Worm (Caenorhabditis elegans): ENCODE measurements around the gene syf-2.
A peak's percentile ranks its signal among the peaks of the same experiment; 100 is the strongest.

syf-2 gene

DNA sequence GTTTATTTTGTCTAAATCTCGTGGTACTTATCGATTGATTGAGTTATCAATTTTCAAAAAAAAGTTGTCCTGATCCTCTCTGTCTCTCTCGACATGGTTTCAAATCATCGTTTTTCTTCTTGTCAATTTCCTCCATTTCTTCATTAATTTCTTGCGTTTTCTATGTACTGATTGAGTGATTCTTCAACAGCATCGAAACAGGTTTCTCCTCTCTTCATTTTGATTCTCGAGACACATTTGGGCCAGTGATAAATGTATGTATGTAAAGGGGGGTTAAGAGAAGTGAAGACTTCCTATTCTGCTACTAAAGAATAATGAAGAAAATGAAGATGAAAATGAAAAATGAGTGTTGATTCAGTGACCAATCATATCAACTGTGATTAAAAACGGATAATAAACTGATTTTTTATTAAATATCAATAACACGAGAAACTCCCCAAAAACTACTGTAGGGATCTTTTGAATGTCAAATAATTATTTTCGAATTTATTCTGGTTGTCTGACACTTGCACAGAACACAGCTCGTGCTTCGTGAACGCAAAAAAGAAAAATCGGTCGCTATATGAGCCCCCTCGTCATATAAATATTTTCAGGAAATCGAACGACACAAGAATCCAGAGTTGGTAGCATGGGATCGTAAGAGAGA is 41.3 kb upstream of the syf-2 start:
- peak; percentile 49 for TF ChIP-seq ceh-28 (tag; optimal IDR thresholded peaks at IDR 0.05)
- peak; percentile 58 for TF ChIP-seq nhr-25 (tag; optimal IDR thresholded peaks at IDR 0.05)
- no peak for TF ChIP-seq nhr-12 (tag; optimal IDR thresholded peaks at IDR 0.05)
- TF ChIP-seq ceh-16 (tag; optimal IDR thresholded peaks at IDR 0.05) = no peak
- TF ChIP-seq nhr-11 (tag; optimal IDR thresholded peaks at IDR 0.05) = no peak
- peak in 1 of 3 experiments; percentile 44 for TF ChIP-seq elt-3 (tag; optimal IDR thresholded peaks at IDR 0.05)
- no peak for TF ChIP-seq nhr-77 (tag; optimal IDR thresholded peaks at IDR 0.05)
- TF ChIP-seq nhr-23 (tag; optimal IDR thresholded peaks at IDR 0.05) = peak; percentile 68
- peak; percentile 5 for TF ChIP-seq lsy-12 (tag; optimal IDR thresholded peaks at IDR 0.05)

DNA sequence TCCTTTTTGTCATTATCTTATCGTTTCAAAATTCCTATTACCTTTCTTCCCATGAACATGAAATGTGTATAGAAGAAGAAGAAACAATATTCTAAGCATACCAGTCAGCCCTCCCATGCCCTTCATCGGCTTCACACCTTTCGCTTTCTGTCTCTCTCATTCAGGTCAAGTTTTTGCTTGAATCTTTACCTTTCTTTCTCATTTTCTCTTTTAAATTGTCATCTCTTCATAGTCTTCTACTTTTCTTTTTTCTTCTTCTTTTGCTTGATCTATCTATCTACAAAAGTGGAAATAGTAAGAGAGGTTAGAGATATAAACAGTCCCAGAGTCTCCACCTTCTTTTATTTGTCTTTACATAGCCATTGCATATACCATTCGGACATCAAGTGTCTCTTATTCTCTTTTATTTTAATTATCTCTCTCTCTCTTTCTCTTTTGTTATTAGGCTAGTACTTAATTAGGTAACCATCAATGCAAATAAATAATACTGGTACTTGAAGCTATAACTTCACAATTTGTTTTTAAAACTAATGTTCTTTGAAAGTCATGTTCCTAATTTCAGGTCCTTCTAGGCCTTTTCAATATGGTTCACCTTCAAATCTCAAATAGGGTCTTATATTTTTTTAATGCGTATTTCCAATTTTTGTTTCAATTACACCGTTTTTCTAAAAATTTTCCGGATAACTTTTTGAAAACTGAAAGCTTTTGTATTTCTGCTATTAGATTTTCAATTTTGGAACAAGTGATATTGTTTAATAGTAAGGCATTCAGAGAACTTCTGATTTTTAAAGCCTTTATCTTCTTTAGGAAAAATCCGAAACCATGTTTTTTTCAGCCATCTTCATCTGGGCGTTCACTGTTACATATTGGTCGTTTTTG is 39.7 kb upstream of the syf-2 start, which contains the start of gene dpy-31:
Gene dpy-31 (plus strand): TSS at position 829 of the 879 bp plus-strand sequence.
- TF ChIP-seq nhr-23 (tag; optimal IDR thresholded peaks at IDR 0.05) (peak; percentile 89), nhr-43 (tag; optimal IDR thresholded peaks at IDR 0.05; ENCODE audit: poor library complexity, severe bottlenecking) (peak; percentile 62), nhr-12 (tag; optimal IDR thresholded peaks at IDR 0.05) (no peak), nhr-25 (tag; optimal IDR thresholded peaks at IDR 0.05) (peak; percentile 80), elt-3 (tag; optimal IDR thresholded peaks at IDR 0.05) (peak in 1 of 3 experiments; percentile 47), sea-2 (GFP tag; optimal IDR thresholded peaks at IDR 0.05) (no peak)

DNA sequence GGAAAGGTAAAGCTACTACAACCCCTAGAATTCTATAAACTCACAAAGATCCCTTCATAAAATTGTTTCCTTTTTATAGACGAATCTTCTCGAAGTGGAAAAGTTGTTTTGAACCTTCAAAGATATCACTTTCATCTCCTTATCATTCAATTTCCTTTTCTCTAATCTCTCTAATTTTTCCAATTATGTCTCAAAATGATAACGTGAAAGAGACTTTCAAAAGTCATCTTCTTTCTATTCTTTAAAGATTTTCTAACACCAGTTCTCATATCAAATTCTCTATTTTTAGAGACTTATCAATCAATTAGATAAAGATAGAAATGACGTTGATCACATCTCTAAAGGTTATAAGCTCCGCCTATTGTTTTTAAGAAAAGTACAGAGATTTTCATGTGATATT is 37.6 kb upstream of the syf-2 start:
- no peak for TF ChIP-seq mml-1 (tag; optimal IDR thresholded peaks at IDR 0.05)
- TF ChIP-seq nhr-43 (tag; optimal IDR thresholded peaks at IDR 0.05; ENCODE audit: poor library complexity, severe bottlenecking) = peak; percentile 32
- TF ChIP-seq nhr-25 (tag; optimal IDR thresholded peaks at IDR 0.05) = peak; percentile 5
- TF ChIP-seq ceh-16 (tag; optimal IDR thresholded peaks at IDR 0.05) = no peak
- no peak for TF ChIP-seq lin-39 (tag; optimal IDR thresholded peaks at IDR 0.05)
- TF ChIP-seq pha-4 (tag; optimal IDR thresholded peaks at IDR 0.05) = no peak
- TF ChIP-seq nhr-23 (tag; optimal IDR thresholded peaks at IDR 0.05) = peak; percentile 47
- TF ChIP-seq hmg-11 (tag; optimal IDR thresholded peaks at IDR 0.05) = no peak
- TF ChIP-seq ztf-11 (tag; optimal IDR thresholded peaks at IDR 0.05) = no peak
- no peak for TF ChIP-seq egl-5 (tag; optimal IDR thresholded peaks at IDR 0.05)
- TF ChIP-seq nhr-76 (tag; optimal IDR thresholded peaks at IDR 0.05) = no peak

DNA sequence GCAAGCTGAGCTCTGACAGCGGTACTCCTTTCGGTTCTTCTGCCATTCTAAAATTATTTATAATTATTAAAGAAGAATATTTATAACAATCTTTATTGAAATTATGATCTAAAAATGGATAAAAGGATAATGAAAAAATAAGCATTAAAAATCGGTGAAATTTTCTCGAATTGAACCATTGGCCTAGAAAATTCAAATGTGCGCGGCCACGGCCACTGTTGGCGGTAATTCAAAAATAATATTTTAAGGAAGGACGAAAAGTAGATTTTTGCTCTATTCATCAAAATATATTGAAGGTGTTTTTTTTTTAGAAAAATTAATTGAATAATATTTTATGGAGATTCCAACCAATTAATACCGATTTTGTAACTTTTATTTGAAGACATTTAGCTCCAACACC is 36.9 kb upstream of the syf-2 start, which contains the start of gene pfd-5:
Gene pfd-5 (minus strand): TSS at position 47 of the 400 bp plus-strand sequence.
- TF ChIP-seq nhr-25 (tag; optimal IDR thresholded peaks at IDR 0.05) (peak; percentile 15), snpc-4 (tag; optimal IDR thresholded peaks at IDR 0.05) (no peak), lin-15B (tag; optimal IDR thresholded peaks at IDR 0.05) (peak; percentile 61), nhr-67 (tag; optimal IDR thresholded peaks at IDR 0.05) (no peak), nhr-43 (tag; optimal IDR thresholded peaks at IDR 0.05; ENCODE audit: poor library complexity, severe bottlenecking) (peak; percentile 84), ztf-4 (tag; optimal IDR thresholded peaks at IDR 0.05) (no peak), nfya-1 (tag; optimal IDR thresholded peaks at IDR 0.05; ENCODE audit: insufficient read depth) (peak; percentile 64), lsy-12 (tag; optimal IDR thresholded peaks at IDR 0.05) (peak; percentile 7), egl-5 (tag; optimal IDR thresholded peaks at IDR 0.05) (peak; percentile 3), nhr-28 (tag; optimal IDR thresholded peaks at IDR 0.05) (no peak), nhr-23 (tag; optimal IDR thresholded peaks at IDR 0.05) (peak; percentile 45), pha-4 (tag; optimal IDR thresholded peaks at IDR 0.05) (peak; percentile 76), pqm-1 (tag; optimal IDR thresholded peaks at IDR 0.05) (no peak)

DNA sequence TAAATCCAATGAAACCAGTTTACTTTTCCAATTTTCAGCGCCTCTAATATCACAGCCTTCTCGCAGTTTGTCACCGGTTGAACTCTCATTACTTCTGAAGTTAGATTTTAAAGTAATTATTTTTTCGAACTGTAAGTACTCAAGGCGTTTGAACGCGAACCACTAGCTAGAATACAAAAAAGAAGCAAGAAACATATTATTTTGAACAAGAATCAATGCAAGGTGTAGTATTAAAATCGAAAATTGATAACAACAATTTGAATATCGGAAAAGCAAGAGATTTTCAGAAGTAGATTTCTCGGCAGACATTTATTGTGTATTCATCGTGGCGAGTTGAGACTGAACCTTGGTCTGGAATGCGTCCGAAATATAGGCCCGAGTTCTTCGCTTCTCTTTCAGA is 36.1 kb upstream of the syf-2 start, which contains the start of gene exos-9:
Gene exos-9 (minus strand): TSS at position 101 of the 400 bp plus-strand sequence.
- TF ChIP-seq mdl-1 (tag; optimal IDR thresholded peaks at IDR 0.05) = no peak
- TF ChIP-seq nhr-77 (tag; optimal IDR thresholded peaks at IDR 0.05) = no peak
- no peak for TF ChIP-seq nhr-23 (tag; optimal IDR thresholded peaks at IDR 0.05)
- TF ChIP-seq ceh-82 (tag; optimal IDR thresholded peaks at IDR 0.05) = no peak
- no peak for TF ChIP-seq ZK546.5 (tag; optimal IDR thresholded peaks at IDR 0.05)
- no peak for TF ChIP-seq pha-4 (tag; optimal IDR thresholded peaks at IDR 0.05)
- TF ChIP-seq ztf-4 (tag; optimal IDR thresholded peaks at IDR 0.05) = no peak
- no peak for TF ChIP-seq nhr-67 (tag; optimal IDR thresholded peaks at IDR 0.05)
- no peak for TF ChIP-seq nhr-237 (tag; optimal IDR thresholded peaks at IDR 0.05)
- TF ChIP-seq ama-1 (optimal IDR thresholded peaks at IDR 0.05) = no peak
- TF ChIP-seq nhr-11 (tag; optimal IDR thresholded peaks at IDR 0.05) = no peak
- no peak for TF ChIP-seq fkh-10 (GFP tag; optimal IDR thresholded peaks at IDR 0.05)
- TF ChIP-seq nfya-1 (tag; optimal IDR thresholded peaks at IDR 0.05; ENCODE audit: insufficient read depth) = no peak
